Worm (Caenorhabditis elegans) whole organism, mixed stage, embryonic: ENCODE results near the gene slc-17.4.

Experiments used
- ces-1 ChIP-seq: fragments of 150-350 bp; optimal IDR thresholded peaks from 2 replicates; lab custom pipeline; 2014; ENCODE audit warnings: missing biosample characterization, missing genetic modification reagents, missing genetic modification characterization
- ham-2 ChIP-seq: fragments of 200-800 bp; sonication (Bioruptor generic); optimal IDR thresholded peaks from 2 replicates; lab custom pipeline; 2018; ENCODE audit warnings: mild to moderate bottlenecking, missing genetic modification characterization, missing compliant biosample characterization
- lin-13 ChIP-seq: fragments of 150-350 bp; optimal IDR thresholded peaks from 2 replicates; lab custom pipeline; 2014; ENCODE audit warnings: missing biosample characterization, missing genetic modification characterization
- mep-1 ChIP-seq: fragments of 150-350 bp; optimal IDR thresholded peaks from 2 replicates; lab custom pipeline; 2017; ENCODE audit warnings: missing biosample characterization, missing genetic modification reagents, missing genetic modification characterization, inconsistent platforms
- nhr-12 ChIP-seq: fragments of 150-350 bp; optimal IDR thresholded peaks from 2 replicates; lab custom pipeline; 2014; ENCODE audit warnings: missing biosample characterization, missing genetic modification characterization
- nhr-76 ChIP-seq: sonication (generic microtip); optimal IDR thresholded peaks from 2 replicates; lab custom pipeline; 2017; ENCODE audit warnings: missing biosample characterization, missing genetic modification characterization
- snpc-4 ChIP-seq: fragments of 150-350 bp; optimal IDR thresholded peaks from 2 replicates; lab custom pipeline; 2014; ENCODE audit warnings: missing biosample characterization, missing genetic modification characterization
- unc-120 ChIP-seq: sonication (generic microtip); optimal IDR thresholded peaks from 2 replicates; lab custom pipeline; 2017; ENCODE audit warnings: missing genetic modification characterization, missing compliant biosample characterization; ENCODE audit not compliant: poor library complexity, severe bottlenecking
- zip-8 ChIP-seq: fragments of 150-350 bp; optimal IDR thresholded peaks from 2 replicates; lab custom pipeline; 2014; ENCODE audit warnings: missing biosample characterization, missing genetic modification characterization

ce11 chrIV:17277459-17278173 is 13.9 kb downstream of the slc-17.4 start:
- TF ChIP-seq nhr-76, result no peak
- no peak for TF ChIP-seq unc-120 (tag; lab: Kevin White, UChicago)
- no peak for TF ChIP-seq ces-1 (GFP tag; lab: Kevin White, UChicago)
- TF ChIP-seq ham-2 (GFP tag; lab: Kevin White, UChicago), result no peak
- TF ChIP-seq nhr-12 (tag; lab: Kevin White, UChicago), result no peak
- TF ChIP-seq snpc-4, result no peak
- TF ChIP-seq mep-1 (tag; lab: Kevin White, UChicago), result no peak
- TF ChIP-seq lin-13 (tag; lab: Kevin White, UChicago), result no peak
- TF ChIP-seq zip-8 (tag; lab: Kevin White, UChicago), result no peak
